Worm (Caenorhabditis elegans) whole organism, L2 larva: ENCODE measurements around the gene enol-1.

Experiments used
- ama-1 ChIP-seq: fragments of 150-350 bp; optimal IDR thresholded peaks from 2 replicates; lab custom pipeline; 2018; ENCODE audit warnings: inconsistent platforms
- blmp-1 ChIP-seq: sonication (generic microtip); optimal IDR thresholded peaks from 2 replicates; lab custom pipeline; 2017; ENCODE audit warnings: missing genetic modification characterization, mild to moderate bottlenecking, missing compliant biosample characterization, antibody characterized with exemption, moderate library complexity; ENCODE audit not compliant: insufficient read depth
- ceh-16 ChIP-seq: fragments of 150-350 bp; optimal IDR thresholded peaks from 2 replicates; lab custom pipeline; 2014; ENCODE audit warnings: missing biosample characterization, missing genetic modification characterization
- fos-1 ChIP-seq: fragments of 150-350 bp; optimal IDR thresholded peaks from 2 replicates; lab custom pipeline; 2014; ENCODE audit warnings: missing biosample characterization, missing genetic modification characterization
- lin-11 ChIP-seq: fragments of 150-350 bp; sonication (generic microtip); optimal IDR thresholded peaks from 2 replicates; lab custom pipeline; 2014; ENCODE audit warnings: missing biosample characterization, missing genetic modification characterization, inconsistent platforms, mixed read lengths
- mbf-1 ChIP-seq: sonication (generic microtip); optimal IDR thresholded peaks from 2 replicates; lab custom pipeline; 2017; ENCODE audit warnings: missing biosample characterization, missing genetic modification characterization
- nhr-11 ChIP-seq: fragments of 150-350 bp; optimal IDR thresholded peaks from 2 replicates; lab custom pipeline; 2014; ENCODE audit warnings: missing biosample characterization, missing genetic modification characterization
- nhr-25 ChIP-seq: fragments of 150-350 bp; sonication (generic microtip); optimal IDR thresholded peaks from 3 replicates; lab custom pipeline; 2014; ENCODE audit warnings: missing biosample characterization, missing genetic modification characterization
- nhr-77 ChIP-seq: fragments of 150-350 bp; optimal IDR thresholded peaks from 2 replicates; lab custom pipeline; 2014; ENCODE audit warnings: missing biosample characterization, missing genetic modification characterization
- unc-39 ChIP-seq: fragments of 150-350 bp; optimal IDR thresholded peaks from 2 replicates; lab custom pipeline; 2014; ENCODE audit warnings: missing biosample characterization, missing genetic modification characterization
- unc-62 ChIP-seq: fragments of 150-350 bp; optimal IDR thresholded peaks from 2 replicates; lab custom pipeline; 2014; ENCODE audit warnings: missing biosample characterization, missing genetic modification reagents, missing genetic modification characterization

ce11 chrII:8920955-8921354, 9.8 kb upstream of the enol-1 start:
- no peak for TF ChIP-seq mbf-1 (tag; lab: Kevin White, UChicago)
- no peak for TF ChIP-seq fos-1 (tag; lab: Kevin White, UChicago)
- no peak for TF ChIP-seq nhr-11 (tag; lab: Kevin White, UChicago)
- TF ChIP-seq lin-11 (tag; lab: Kevin White, UChicago) = no peak
- no peak for TF ChIP-seq nhr-77 (tag; lab: Kevin White, UChicago)
- no peak for TF ChIP-seq ceh-16 (tag; lab: Kevin White, UChicago)
- no peak for TF ChIP-seq unc-39 (tag; lab: Kevin White, UChicago)
- no peak for TF ChIP-seq blmp-1 (tag; lab: Kevin White, UChicago)
- no peak for TF ChIP-seq nhr-25 (tag; lab: Kevin White, UChicago)
- TF ChIP-seq ama-1 (lab: Kevin White, UChicago) = no peak
- TF ChIP-seq unc-62 (GFP tag; lab: Kevin White, UChicago) = no peak
